Fruit fly (Drosophila melanogaster) whole organism, pupa: ENCODE data around the gene Calx.
A peak's percentile ranks its signal among the peaks of the same experiment; 100 is the strongest.

ENCODE experiments used
- CG10348 ChIP-seq: fragments of 200-800 bp; sonication (Bioruptor generic); IDR thresholded peaks from 2 replicates; pipeline ENCODE4 v1.3.6; 2022; ENCODE audit warnings: missing biosample characterization, missing genetic modification characterization
- CG12605 ChIP-seq: fragments of 200-800 bp; sonication (Bioruptor generic); IDR thresholded peaks from 2 replicates; pipeline ENCODE4 v1.3.6; 2022; ENCODE audit warnings: missing biosample characterization, missing genetic modification characterization
- CG13204 ChIP-seq: fragments of 200-800 bp; sonication (Bioruptor generic); optimal IDR thresholded peaks from 2 replicates; lab custom pipeline; 2018; ENCODE audit warnings: missing biosample characterization, mild to moderate bottlenecking, missing genetic modification characterization, moderate library complexity
- CG14655 ChIP-seq: fragments of 200-800 bp; sonication (Bioruptor generic); optimal IDR thresholded peaks from 3 replicates; lab custom pipeline; 2017; ENCODE audit warnings: mild to moderate bottlenecking, missing biosample characterization, missing genetic modification reagents, missing genetic modification characterization
- CG15710 ChIP-seq: fragments of 200-800 bp; sonication (Bioruptor generic); optimal IDR thresholded peaks from 2 replicates; lab custom pipeline; 2018; ENCODE audit warnings: missing biosample characterization, mild to moderate bottlenecking, missing genetic modification characterization, moderate library complexity
- CG17806 ChIP-seq: fragments of 200-800 bp; sonication (Bioruptor generic); optimal IDR thresholded peaks from 2 replicates; lab custom pipeline; 2018; ENCODE audit warnings: missing biosample characterization, mild to moderate bottlenecking, missing genetic modification characterization, moderate library complexity
- CG32121 ChIP-seq: fragments of 200-800 bp; sonication (Bioruptor generic); IDR thresholded peaks from 2 replicates; pipeline ENCODE4 v1.3.6; 2022; ENCODE audit warnings: missing biosample characterization, missing genetic modification characterization
- CG34367 ChIP-seq: fragments of 200-800 bp; sonication (Bioruptor generic); optimal IDR thresholded peaks from 2 replicates; lab custom pipeline; 2018; ENCODE audit warnings: missing biosample characterization, mild to moderate bottlenecking, missing genetic modification characterization
- CG4496 ChIP-seq: fragments of 200-800 bp; sonication (Bioruptor generic); IDR thresholded peaks from 3 replicates; pipeline ENCODE4 v1.3.6; 2022; ENCODE audit warnings: missing biosample characterization, missing genetic modification characterization
- CG8159 ChIP-seq: fragments of 200-800 bp; sonication (Bioruptor generic); optimal IDR thresholded peaks from 3 replicates; lab custom pipeline; 2018; ENCODE audit warnings: missing biosample characterization, mild to moderate bottlenecking, missing genetic modification characterization, moderate library complexity
- CG8301 ChIP-seq: fragments of 200-800 bp; sonication (Bioruptor generic); optimal IDR thresholded peaks from 2 replicates; lab custom pipeline; 2018; ENCODE audit warnings: missing biosample characterization, mild to moderate bottlenecking, missing genetic modification characterization
- CG9948 ChIP-seq: fragments of 200-800 bp; sonication (Bioruptor generic); optimal IDR thresholded peaks from 2 replicates; lab custom pipeline; 2018; ENCODE audit warnings: missing biosample characterization, mild to moderate bottlenecking, missing genetic modification characterization, moderate library complexity
- EcR ChIP-seq: fragments of 200-800 bp; sonication (Bioruptor generic); optimal IDR thresholded peaks from 3 replicates; lab custom pipeline; 2019; ENCODE audit warnings: missing biosample characterization, missing genetic modification characterization, mild to moderate bottlenecking, moderate library complexity, missing genetic modification reagents
- Ets98B ChIP-seq: fragments of 200-800 bp; sonication (Bioruptor generic); IDR thresholded peaks from 2 replicates; pipeline ENCODE4 v1.3.6; 2022; ENCODE audit warnings: missing biosample characterization, missing genetic modification characterization
- Pif1A ChIP-seq: fragments of 200-800 bp; sonication (Bioruptor generic); optimal IDR thresholded peaks from 3 replicates; lab custom pipeline; 2016; ENCODE audit warnings: missing biosample characterization, missing genetic modification characterization
- Pif1B ChIP-seq: fragments of 200-800 bp; sonication (Bioruptor generic); optimal IDR thresholded peaks from 3 replicates; lab custom pipeline; 2016; ENCODE audit warnings: missing biosample characterization, missing genetic modification characterization
- Snoo ChIP-seq: fragments of 200-800 bp; sonication (Bioruptor generic); optimal IDR thresholded peaks from 3 replicates; lab custom pipeline; 2017; ENCODE audit warnings: missing biosample characterization, mild to moderate bottlenecking, missing genetic modification characterization, inconsistent platforms
- gl ChIP-seq: fragments of 200-800 bp; sonication (Bioruptor generic); optimal IDR thresholded peaks from 2 replicates; lab custom pipeline; 2018; ENCODE audit warnings: missing biosample characterization, mild to moderate bottlenecking, missing genetic modification characterization
- rn ChIP-seq: fragments of 200-800 bp; sonication (Bioruptor generic); IDR thresholded peaks from 2 replicates; pipeline ENCODE4 v1.3.6; 2022; ENCODE audit warnings: missing biosample characterization, missing genetic modification characterization

The Calx gene

dm6 chr3R:20977846-20978295, at the start of gene Calx:
Calx (plus strand) TSS chr3R:20978183.
- no peak for TF ChIP-seq rn (GFP tag; lab: Robert Waterston, UW)
- TF ChIP-seq CG17806 (tag; lab: Kevin White, UChicago): no peak
- no peak for TF ChIP-seq CG8159
- TF ChIP-seq CG14655 (GFP tag; lab: Kevin White, UChicago): no peak
- TF ChIP-seq CG32121 (GFP tag; lab: Robert Waterston, UW): no peak

- TF ChIP-seq CG9948 (no peak), CG32121 (GFP tag; lab: Robert Waterston, UW) (no peak), CG34367 (tag; lab: Kevin White, UChicago) (no peak), CG12605 (GFP tag; lab: Robert Waterston, UW) (peak; percentile 53; the same call in 1 of the 2 replicates)
- TF ChIP-seq, all 21 proteins: peak for 1
Measured at dm6 chr3R:20945463-20945862, 32.5 kb upstream of the Calx start, which contains the start of gene CG31191. CG31191 (minus strand) TSS chr3R:20945530.

- TF ChIP-seq rn (GFP tag; lab: Robert Waterston, UW) (no peak), CG13204 (GFP tag; lab: Kevin White, UChicago) (no peak), CG12605 (GFP tag; lab: Robert Waterston, UW) (no peak), CG14655 (GFP tag; lab: Kevin White, UChicago) (no peak), CG15710 (tag; lab: Kevin White, UChicago) (no peak), CG8301 (tag; lab: Kevin White, UChicago) (no peak), EcR (GFP tag; lab: Kevin White, UChicago) (no peak), Pif1A (no peak), Snoo (tag; lab: Kevin White, UChicago) (no peak), CG34367 (tag; lab: Kevin White, UChicago) (no peak), CG10348 (no peak), Ets98B (GFP tag; lab: Robert Waterston, UW) (no peak), CG17806 (tag; lab: Kevin White, UChicago) (no peak)
Measured at dm6 chr3R:20946774-20947173, 31.2 kb upstream of the Calx start.

dm6 chr3R:20947991-20948407, 30.0 kb upstream of the Calx start:
- TF ChIP-seq CG10348 (no peak), Pif1A (no peak), Snoo (tag; lab: Kevin White, UChicago) (no peak), CG14655 (GFP tag; lab: Kevin White, UChicago) (no peak), EcR (GFP tag; lab: Kevin White, UChicago) (no peak), CG13204 (GFP tag; lab: Kevin White, UChicago) (no peak), CG8301 (tag; lab: Kevin White, UChicago) (no peak), CG15710 (tag; lab: Kevin White, UChicago) (no peak)

- TF ChIP-seq gl (tag; lab: Kevin White, UChicago) (no peak), Snoo (tag; lab: Kevin White, UChicago) (no peak), CG32121 (GFP tag; lab: Robert Waterston, UW) (no peak), CG4496 (GFP tag; lab: Robert Waterston, UW) (no peak), CG9948 (no peak), CG8301 (tag; lab: Kevin White, UChicago) (no peak), Ets98B (GFP tag; lab: Robert Waterston, UW) (no peak), Pif1A (no peak), CG15710 (tag; lab: Kevin White, UChicago) (no peak)
- TF ChIP-seq, all 21 proteins: peak for 0
Measured at dm6 chr3R:20948448-20949174, 29.4 kb upstream of the Calx start, which contains the start of gene Atpalpha. Atpalpha (plus strand) TSS chr3R:20948714.

dm6 chr3R:20949175-20949748, 28.7 kb upstream of the Calx start:
- TF ChIP-seq Ets98B (GFP tag; lab: Robert Waterston, UW) (peak; percentile 20; the same call in 1 of the 2 replicates), Snoo (tag; lab: Kevin White, UChicago) (no peak), CG8301 (tag; lab: Kevin White, UChicago) (peak; percentile 8), gl (tag; lab: Kevin White, UChicago) (no peak), CG12605 (GFP tag; lab: Robert Waterston, UW) (no peak), Pif1B (GFP tag; lab: Kevin White, UChicago) (no peak), CG4496 (GFP tag; lab: Robert Waterston, UW) (peak; percentile 33; the same call in 1 of the 3 replicates), CG15710 (tag; lab: Kevin White, UChicago) (no peak)
